Worm (Caenorhabditis elegans) whole organism, L4/young adult: ENCODE data around the gene F21C10.19.

ENCODE experiments used
- W03F9.2 ChIP-seq: fragments of 150-350 bp; optimal IDR thresholded peaks from 2 replicates; lab custom pipeline; 2014; ENCODE audit warnings: missing biosample characterization, missing genetic modification characterization
- dao-5 ChIP-seq: sonication (generic microtip); optimal IDR thresholded peaks from 2 replicates; lab custom pipeline; 2016; ENCODE audit warnings: missing genotype, missing genetic modification characterization, moderate library complexity, missing compliant biosample characterization
- him-1 ChIP-seq: sonication (generic microtip); optimal IDR thresholded peaks from 2 replicates; lab custom pipeline; 2016; ENCODE audit warnings: missing genotype, missing genetic modification reagents, missing genetic modification characterization, missing compliant biosample characterization

The F21C10.19 gene

ce11 chrV:9108219-9108618 is 22.6 kb upstream of the F21C10.19 start, which contains the start of gene F21C10.18:
F21C10.18 (plus strand) TSS chrV:9108519.
- TF ChIP-seq dao-5 (no peak), him-1 (tag; lab: Kevin White, UChicago) (no peak), W03F9.2 (tag; lab: Kevin White, UChicago) (no peak)

- TF ChIP-seq dao-5 (no peak), W03F9.2 (tag; lab: Kevin White, UChicago) (no peak)
Measured at ce11 chrV:9109281-9109680, 21.6 kb upstream of the F21C10.19 start, which contains the start of gene pqn-31. pqn-31 (plus strand) TSS chrV:9109581.

DNA sequence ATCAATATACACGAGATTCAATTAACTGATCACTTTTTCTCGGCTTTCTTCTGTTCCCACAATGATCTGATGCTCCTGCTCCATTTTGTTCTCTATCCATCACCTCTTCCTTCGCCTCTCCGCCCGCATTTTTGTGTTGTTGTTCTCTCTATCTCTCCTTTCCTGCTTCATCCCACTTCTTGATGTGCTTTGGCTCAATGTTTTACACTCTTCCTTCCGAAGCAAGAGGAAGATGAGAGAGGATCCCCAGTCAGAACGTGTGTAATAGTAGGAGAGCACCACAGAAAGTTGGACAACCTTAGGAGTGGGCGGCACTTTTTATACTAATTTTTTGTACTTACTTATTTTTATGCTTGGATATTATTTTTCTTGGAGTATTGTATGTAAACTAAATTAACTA is 18.9 kb upstream of the F21C10.19 start:
- TF ChIP-seq him-1 (tag; lab: Kevin White, UChicago) (no peak), W03F9.2 (tag; lab: Kevin White, UChicago) (no peak), dao-5 (no peak)

ce11 chrV:9112467-9112866 is 18.4 kb upstream of the F21C10.19 start, which contains the start of gene F21C10.7:
F21C10.7 (plus strand) TSS chrV:9112767.
- TF ChIP-seq dao-5, result no peak
- no peak for TF ChIP-seq W03F9.2 (tag; lab: Kevin White, UChicago)
- TF ChIP-seq him-1 (tag; lab: Kevin White, UChicago), result no peak

DNA sequence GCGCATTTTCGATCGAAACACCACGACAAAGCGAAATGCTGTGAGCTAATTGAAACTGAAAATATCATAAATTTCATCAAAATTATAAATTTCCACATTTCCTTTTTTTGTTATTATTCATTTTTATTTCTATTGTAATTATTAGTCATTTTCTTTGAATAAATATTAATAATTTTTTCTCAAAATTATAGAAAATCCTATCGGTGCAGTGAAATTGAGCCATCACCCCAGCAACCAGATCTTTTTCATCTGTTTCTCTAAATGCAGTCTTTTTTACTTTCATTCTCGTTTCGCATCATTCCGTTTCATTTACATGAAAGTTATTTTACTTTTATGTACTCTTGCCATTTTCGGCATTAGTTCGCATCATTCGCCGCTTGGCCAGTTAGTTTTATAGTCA is 8.9 kb upstream of the F21C10.19 start, which contains the start of gene F21C10.13:
Gene F21C10.13 (plus strand): TSS at position 301 of the 400 bp plus-strand sequence.
- TF ChIP-seq W03F9.2 (tag; lab: Kevin White, UChicago), result no peak

- TF ChIP-seq W03F9.2 (tag; lab: Kevin White, UChicago) (no peak), him-1 (tag; lab: Kevin White, UChicago) (no peak), dao-5 (no peak)
Measured at ce11 chrV:9123186-9123585, 7.7 kb upstream of the F21C10.19 start, which contains the start of gene F21C10.11. F21C10.11 (plus strand) TSS chrV:9123486.

DNA sequence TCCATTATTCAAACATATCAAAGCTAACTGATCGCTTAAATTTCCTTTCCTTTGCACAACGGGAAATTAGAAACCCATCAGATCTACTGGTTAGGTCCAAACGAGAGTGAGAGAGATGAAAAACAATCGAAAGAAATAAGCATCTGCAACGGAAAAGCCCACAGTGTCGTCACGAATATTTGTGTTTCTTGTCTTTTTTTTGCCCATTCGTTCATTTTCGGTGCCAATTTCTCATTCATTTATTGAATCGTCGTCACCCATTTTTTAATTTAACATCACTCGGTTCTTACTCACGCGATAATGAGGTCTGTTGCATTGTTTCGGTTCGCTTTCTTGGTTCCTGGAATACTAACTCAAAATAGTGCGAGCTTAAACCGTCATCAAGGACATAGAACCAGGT is 6.7 kb upstream of the F21C10.19 start, which contains the start of gene F21C10.6:
Gene F21C10.6 (plus strand): TSS at position 301 of the 400 bp plus-strand sequence.
- TF ChIP-seq W03F9.2 (tag; lab: Kevin White, UChicago), result no peak
- TF ChIP-seq him-1 (tag; lab: Kevin White, UChicago), result no peak
- no peak for TF ChIP-seq dao-5

- TF ChIP-seq dao-5 (no peak), him-1 (tag; lab: Kevin White, UChicago) (no peak), W03F9.2 (tag; lab: Kevin White, UChicago) (no peak)
Measured at ce11 chrV:9125345-9125744, 5.5 kb upstream of the F21C10.19 start, which contains the start of gene F21C10.5. F21C10.5 (plus strand) TSS chrV:9125645.

- TF ChIP-seq dao-5 (no peak), him-1 (tag; lab: Kevin White, UChicago) (no peak), W03F9.2 (tag; lab: Kevin White, UChicago) (no peak)
Measured at ce11 chrV:9126316-9126715, 4.5 kb upstream of the F21C10.19 start, which contains the start of gene F21C10.4. F21C10.4 (plus strand) TSS chrV:9126616.

DNA sequence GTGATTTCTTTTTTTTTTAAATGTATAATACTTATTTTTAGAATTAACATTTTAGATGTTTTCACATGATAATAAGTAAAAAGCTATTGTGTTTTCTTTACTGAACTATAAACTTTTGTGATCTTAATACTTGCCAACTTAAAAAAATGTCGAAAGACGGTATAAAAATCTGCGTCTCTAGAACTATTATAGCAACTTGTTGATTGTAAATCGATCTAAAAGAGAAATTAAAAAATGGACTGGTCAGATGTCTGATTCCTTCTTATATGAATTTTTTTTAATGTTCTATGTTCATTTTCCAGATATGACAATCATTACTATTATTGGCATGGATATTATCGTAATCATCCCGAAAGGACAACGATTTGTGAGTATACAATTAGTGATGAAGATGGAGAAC is 3.1 kb upstream of the F21C10.19 start, which contains the start of gene F21C10.3:
Gene F21C10.3 (plus strand): TSS at position 301 of the 400 bp plus-strand sequence.
- TF ChIP-seq him-1 (tag; lab: Kevin White, UChicago) (no peak), dao-5 (no peak), W03F9.2 (tag; lab: Kevin White, UChicago) (no peak)

ce11 chrV:9128562-9128961 is 2.3 kb upstream of the F21C10.19 start:
- no peak for TF ChIP-seq W03F9.2 (tag; lab: Kevin White, UChicago)
- TF ChIP-seq dao-5, result no peak
- TF ChIP-seq him-1 (tag; lab: Kevin White, UChicago), result peak; percentile 36

DNA sequence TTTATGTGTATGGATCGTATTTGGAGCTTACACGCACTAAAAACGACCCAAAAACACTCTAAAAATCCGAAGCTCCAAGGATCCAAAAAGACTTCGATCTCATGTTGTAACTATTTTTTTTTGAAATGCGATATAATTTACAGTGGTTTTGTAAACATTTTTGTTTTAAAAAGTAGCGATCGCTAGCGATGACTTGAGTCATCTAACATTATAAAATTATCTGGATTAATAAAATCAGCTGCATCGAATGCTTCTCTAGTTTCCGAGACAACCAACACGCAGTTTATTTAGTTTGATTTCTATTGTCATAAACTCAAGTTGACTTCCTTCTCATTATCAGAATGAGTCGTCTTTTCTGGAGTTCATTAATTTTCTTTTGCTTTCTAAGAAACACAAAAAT is 1.2 kb downstream of the F21C10.19 start, which contains the start of gene F21C10.1:
Gene F21C10.1 (plus strand): TSS at position 301 of the 400 bp plus-strand sequence.
- TF ChIP-seq W03F9.2 (tag; lab: Kevin White, UChicago), result no peak
- no peak for TF ChIP-seq him-1 (tag; lab: Kevin White, UChicago)
- no peak for TF ChIP-seq dao-5

DNA sequence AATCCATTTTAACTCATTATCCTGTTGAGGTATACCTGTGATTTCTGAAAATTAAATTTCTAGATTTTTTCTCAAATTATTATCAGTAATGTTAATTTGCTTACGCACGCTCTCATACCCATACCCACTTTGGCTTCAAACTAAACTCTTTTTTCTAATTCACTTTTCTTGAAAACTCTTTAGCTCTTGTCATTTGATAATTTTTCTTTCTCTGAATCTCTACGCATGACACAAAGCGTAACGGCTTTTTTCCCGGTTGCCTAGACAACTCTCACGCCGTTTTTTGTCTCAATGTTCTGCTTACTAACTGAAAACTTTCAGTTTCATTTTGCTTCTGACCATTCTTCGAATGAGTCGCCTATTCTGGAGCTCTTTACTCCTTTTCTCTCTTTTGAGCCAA is 3.1 kb downstream of the F21C10.19 start, which contains the start of gene B0222.1:
Gene B0222.1 (plus strand): TSS at position 306 of the 400 bp plus-strand sequence.
- no peak for TF ChIP-seq him-1 (tag; lab: Kevin White, UChicago)
- TF ChIP-seq W03F9.2 (tag; lab: Kevin White, UChicago), result no peak
- no peak for TF ChIP-seq dao-5

DNA sequence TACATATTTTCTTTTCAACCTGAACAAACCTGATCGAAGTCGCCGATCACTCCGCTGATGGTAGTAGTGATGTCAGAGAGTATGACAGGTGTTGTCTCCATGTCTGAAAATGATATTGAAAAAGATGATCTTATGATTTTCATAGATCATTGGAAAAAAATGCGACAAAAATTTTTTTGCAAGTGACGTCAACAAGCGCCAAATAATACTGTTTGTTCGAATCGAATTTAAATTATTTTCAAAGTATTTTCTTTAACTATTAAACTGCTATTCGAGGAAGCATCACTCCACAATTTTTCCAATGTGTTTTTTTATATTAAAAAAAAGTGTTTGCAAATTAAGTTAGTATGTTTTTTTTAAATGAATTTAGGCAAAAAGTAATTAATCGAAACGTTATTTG is 6.8 kb downstream of the F21C10.19 start, which contains the start of gene pitr-2:
Gene pitr-2 (minus strand): TSS at position 101 of the 400 bp plus-strand sequence.
- TF ChIP-seq dao-5 (no peak), W03F9.2 (tag; lab: Kevin White, UChicago) (no peak), him-1 (tag; lab: Kevin White, UChicago) (no peak)

- TF ChIP-seq him-1 (tag; lab: Kevin White, UChicago), result no peak
- TF ChIP-seq dao-5, result no peak
- no peak for TF ChIP-seq W03F9.2 (tag; lab: Kevin White, UChicago)
Measured at ce11 chrV:9141297-9141696, 10.4 kb downstream of the F21C10.19 start, which contains the start of gene pitr-3. pitr-3 (minus strand) TSS chrV:9141397.
